4 fruit fly cellular contexts compared by ENCODE assay signal in the genomic region with DNA sequence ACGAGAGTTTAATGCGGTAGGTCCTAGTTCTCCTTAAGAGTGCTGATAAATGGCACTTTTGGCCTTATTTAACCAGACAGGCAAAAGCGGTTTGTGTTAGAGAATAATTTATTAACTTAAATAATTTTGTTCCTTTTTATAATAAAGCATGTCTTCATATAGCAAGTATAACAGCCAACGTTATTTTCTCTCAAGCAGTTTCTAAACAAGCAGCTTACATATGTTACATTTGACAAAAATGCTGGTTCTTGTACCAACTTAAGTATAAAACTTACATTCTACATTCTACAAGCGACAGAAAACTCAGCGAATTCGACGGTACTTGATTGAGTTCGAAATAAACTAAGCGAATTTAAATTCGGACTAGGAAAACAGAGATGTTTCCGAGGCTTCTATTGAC.
TF ChIP-seq lines count a peak whose summit lies in the region.

No protein-coding gene starts in this region.

- peak; percentile 58 to 71 for TF ChIP-seq CTCF in S2 (optimal IDR thresholded peaks at IDR 0.05; lab: Kevin White, UChicago)
- TF ChIP-seq CTCF in whole organism, embryonic (GFP tag; optimal IDR thresholded peaks at IDR 0.05; lab: Kevin White, UChicago): peak; percentile 76

TF ChIP-seq in whole organism, embryonic, 481 proteins besides CTCF, POLR2A, EP300 and RAD21 (continues in another document):
- TF ChIP-seq CG4282 (GFP tag; optimal IDR thresholded peaks at IDR 0.05; lab: Kevin White, UChicago): no peak
- peak in 1 of 2 experiments; percentile 10 for TF ChIP-seq Dfd (GFP tag; optimal IDR thresholded peaks at IDR 0.05; lab: Kevin White, UChicago)
- no peak for TF ChIP-seq CG4360 (GFP tag; IDR thresholded peaks at IDR 0.05; lab: Robert Waterston, UW)
- peak; percentile 48; the same call in 1 of the 3 replicates for TF ChIP-seq CG6791 (GFP tag; IDR thresholded peaks at IDR 0.05; lab: Robert Waterston, UW; ENCODE audit: partially characterized antibody)
- TF ChIP-seq HmgZ (tag; optimal IDR thresholded peaks at IDR 0.05; lab: Kevin White, UChicago): peak; percentile 24
- TF ChIP-seq sob (GFP tag; IDR thresholded peaks at IDR 0.05; lab: Robert Waterston, UW): no peak
- TF ChIP-seq CG9797 (GFP tag; optimal IDR thresholded peaks at IDR 0.05; lab: Kevin White, UChicago): no peak
- no peak for TF ChIP-seq CG12236 (GFP tag; optimal IDR thresholded peaks at IDR 0.05; lab: Kevin White, UChicago)
- no peak for TF ChIP-seq row (GFP tag; IDR thresholded peaks at IDR 0.05; lab: Robert Waterston, UW)
- TF ChIP-seq Atf-2 (GFP tag; optimal IDR thresholded peaks at IDR 0.05; lab: Kevin White, UChicago): no peak
- peak; percentile 3 for TF ChIP-seq CoRest (tag; optimal IDR thresholded peaks at IDR 0.05; lab: Kevin White, UChicago)
- TF ChIP-seq psq (GFP tag; optimal IDR thresholded peaks at IDR 0.05; lab: Kevin White, UChicago): no peak
- peak; percentile 38 for TF ChIP-seq CG33213 (GFP tag; optimal IDR thresholded peaks at IDR 0.05; lab: Kevin White, UChicago)
- no peak for TF ChIP-seq CG4328 (GFP tag; optimal IDR thresholded peaks at IDR 0.05; lab: Kevin White, UChicago)
- TF ChIP-seq Jarid2 (GFP tag; optimal IDR thresholded peaks at IDR 0.05; lab: Kevin White, UChicago): peak; percentile 32
- TF ChIP-seq CG14710 (tag; optimal IDR thresholded peaks at IDR 0.05; lab: Kevin White, UChicago): no peak
- peak; percentile 70; the same call in 2 of the 3 replicates for TF ChIP-seq knrl (GFP tag; IDR thresholded peaks at IDR 0.05; lab: Robert Waterston, UW; ENCODE audit: partially characterized antibody)
- peak; percentile 97 for TF ChIP-seq CG31365 (tag; optimal IDR thresholded peaks at IDR 0.05; lab: Kevin White, UChicago)
- TF ChIP-seq HLH4C (GFP tag; IDR thresholded peaks at IDR 0.05; lab: Robert Waterston, UW; ENCODE audit: partially characterized antibody): no peak
- TF ChIP-seq yki (optimal IDR thresholded peaks at IDR 0.05; lab: Kevin White, UChicago): peak; percentile 30
- peak; percentile 6 for TF ChIP-seq gem (tag; optimal IDR thresholded peaks at IDR 0.05; lab: Kevin White, UChicago)
- TF ChIP-seq pita (GFP tag; optimal IDR thresholded peaks at IDR 0.05; lab: Kevin White, UChicago): peak; percentile 82
- no peak for TF ChIP-seq Elba2 (GFP tag; optimal IDR thresholded peaks at IDR 0.05; lab: Kevin White, UChicago)
- peak; percentile 67; the same call in 1 of the 2 replicates for TF ChIP-seq amos (GFP tag; IDR thresholded peaks at IDR 0.05; lab: Robert Waterston, UW; ENCODE audit: partially characterized antibody)
- no peak for TF ChIP-seq slou (GFP tag; optimal IDR thresholded peaks at IDR 0.05; lab: Kevin White, UChicago)
- TF ChIP-seq CG15696 (tag; optimal IDR thresholded peaks at IDR 0.05; lab: Kevin White, UChicago): peak; percentile 4
- no peak for TF ChIP-seq scrt (GFP tag; optimal IDR thresholded peaks at IDR 0.05; lab: Kevin White, UChicago)

TF ChIP-seq in whole organism, pupa, 21 proteins besides CTCF, POLR2A, EP300 and RAD21:
- TF ChIP-seq CG15710 (tag; optimal IDR thresholded peaks at IDR 0.05; lab: Kevin White, UChicago) (no peak), Snoo (tag; optimal IDR thresholded peaks at IDR 0.05; lab: Kevin White, UChicago) (no peak), D1 (tag; optimal IDR thresholded peaks at IDR 0.05; lab: Kevin White, UChicago) (peak; percentile 60), gl (tag; optimal IDR thresholded peaks at IDR 0.05; lab: Kevin White, UChicago) (no peak)

TF ChIP-seq in whole organism, wandering third instar larva, 38 proteins besides CTCF, POLR2A, EP300 and RAD21:
- TF ChIP-seq dmrt93B (GFP tag; optimal IDR thresholded peaks at IDR 0.05; lab: Kevin White, UChicago) (no peak), Myc (optimal IDR thresholded peaks at IDR 0.05; lab: Kevin White, UChicago) (peak; percentile 74)
